Worm (Caenorhabditis elegans) whole organism, L2 larva: ENCODE measurements around the gene lgc-19.

Experiments
- C34F6.9 ChIP-seq: fragments of 150-350 bp; optimal IDR thresholded peaks from 2 replicates; lab custom pipeline; 2014; ENCODE audit warnings: missing biosample characterization, missing genetic modification characterization
- R02D3.7 ChIP-seq: fragments of 150-350 bp; optimal IDR thresholded peaks from 2 replicates; lab custom pipeline; 2014; ENCODE audit warnings: missing biosample characterization, missing genetic modification characterization
- Y55F3AM.14 ChIP-seq: fragments of 200-800 bp; sonication (Bioruptor generic); optimal IDR thresholded peaks from 2 replicates; lab custom pipeline; 2018; ENCODE audit warnings: mild to moderate bottlenecking, missing genetic modification characterization, missing compliant biosample characterization
- ZK546.5 ChIP-seq: sonication (generic microtip); optimal IDR thresholded peaks from 2 replicates; lab custom pipeline; 2017; ENCODE audit warnings: missing biosample characterization, missing genetic modification characterization
- alr-1 ChIP-seq: fragments of 150-350 bp; optimal IDR thresholded peaks from 2 replicates; lab custom pipeline; 2014; ENCODE audit warnings: missing biosample characterization, missing genetic modification characterization
- ama-1 ChIP-seq: fragments of 150-350 bp; optimal IDR thresholded peaks from 2 replicates; lab custom pipeline; 2018; ENCODE audit warnings: inconsistent platforms
- blmp-1 ChIP-seq: sonication (generic microtip); optimal IDR thresholded peaks from 2 replicates; lab custom pipeline; 2017; ENCODE audit warnings: missing genetic modification characterization, mild to moderate bottlenecking, missing compliant biosample characterization, antibody characterized with exemption, moderate library complexity; ENCODE audit not compliant: insufficient read depth
- ceh-16 ChIP-seq: fragments of 150-350 bp; optimal IDR thresholded peaks from 2 replicates; lab custom pipeline; 2014; ENCODE audit warnings: missing biosample characterization, missing genetic modification characterization
- ceh-82 ChIP-seq: fragments of 150-350 bp; optimal IDR thresholded peaks from 2 replicates; lab custom pipeline; 2014; ENCODE audit warnings: missing biosample characterization, missing genetic modification characterization
- crh-2 ChIP-seq: sonication (generic microtip); optimal IDR thresholded peaks from 2 replicates; lab custom pipeline; 2017; ENCODE audit warnings: missing biosample characterization, missing genetic modification characterization
- egl-27 ChIP-seq: sonication (generic microtip); optimal IDR thresholded peaks from 3 replicates; lab custom pipeline; 2017; ENCODE audit warnings: missing biosample characterization, missing genetic modification reagents, missing genetic modification characterization
- elt-1 ChIP-seq: fragments of 150-350 bp; optimal IDR thresholded peaks from 2 replicates; lab custom pipeline; 2014; ENCODE audit warnings: missing biosample characterization, missing genetic modification characterization
- elt-3 ChIP-seq: sonication (generic microtip); optimal IDR thresholded peaks from 2 replicates; lab custom pipeline; 2017; ENCODE audit warnings: missing biosample characterization, missing genetic modification characterization
- fos-1 ChIP-seq: fragments of 150-350 bp; optimal IDR thresholded peaks from 2 replicates; lab custom pipeline; 2014; ENCODE audit warnings: missing biosample characterization, missing genetic modification characterization
- gmeb-1 ChIP-seq: fragments of 150-350 bp; optimal IDR thresholded peaks from 2 replicates; lab custom pipeline; 2014; ENCODE audit warnings: missing biosample characterization, missing genetic modification characterization
- lin-11 ChIP-seq: fragments of 150-350 bp; sonication (generic microtip); optimal IDR thresholded peaks from 2 replicates; lab custom pipeline; 2014; ENCODE audit warnings: missing biosample characterization, missing genetic modification characterization, inconsistent platforms, mixed read lengths
- lin-13 ChIP-seq: fragments of 150-350 bp; optimal IDR thresholded peaks from 2 replicates; lab custom pipeline; 2014; ENCODE audit warnings: missing biosample characterization, missing genetic modification reagents, missing genetic modification characterization
- lin-39 ChIP-seq: fragments of 150-350 bp; optimal IDR thresholded peaks from 2 replicates; lab custom pipeline; 2014; ENCODE audit warnings: missing biosample characterization, missing genetic modification reagents, missing genetic modification characterization
- lsy-2 ChIP-seq, 2 experiments: fragments of 150-350 bp in 1 of 2; sonication (generic microtip) in 1 of 2; optimal IDR thresholded peaks; 2 replicates each; lab custom pipeline; 2014 to 2017; ENCODE audit warnings: missing biosample characterization in 2 of 2, missing genetic modification characterization in 2 of 2
- mab-5 ChIP-seq: fragments of 150-350 bp; optimal IDR thresholded peaks from 2 replicates; lab custom pipeline; 2014; ENCODE audit warnings: missing biosample characterization, missing genetic modification characterization
- mbf-1 ChIP-seq: sonication (generic microtip); optimal IDR thresholded peaks from 2 replicates; lab custom pipeline; 2017; ENCODE audit warnings: missing biosample characterization, missing genetic modification characterization
- nhr-10 ChIP-seq: sonication (generic microtip); optimal IDR thresholded peaks from 2 replicates; lab custom pipeline; 2017; ENCODE audit warnings: missing biosample characterization, missing genetic modification characterization
- nhr-12 ChIP-seq: fragments of 150-350 bp; optimal IDR thresholded peaks from 2 replicates; lab custom pipeline; 2014; ENCODE audit warnings: missing biosample characterization, missing genetic modification characterization
- nhr-21 ChIP-seq: fragments of 150-350 bp; optimal IDR thresholded peaks from 2 replicates; lab custom pipeline; 2014; ENCODE audit warnings: missing biosample characterization, missing genetic modification characterization
- nhr-23 ChIP-seq: fragments of 150-350 bp; optimal IDR thresholded peaks from 2 replicates; lab custom pipeline; 2014; ENCODE audit warnings: missing biosample characterization, missing genetic modification reagents, missing genetic modification characterization
- nhr-237 ChIP-seq: fragments of 150-350 bp; optimal IDR thresholded peaks from 2 replicates; lab custom pipeline; 2014; ENCODE audit warnings: missing biosample characterization, missing genetic modification characterization
- nhr-25 ChIP-seq: fragments of 150-350 bp; sonication (generic microtip); optimal IDR thresholded peaks from 3 replicates; lab custom pipeline; 2014; ENCODE audit warnings: missing biosample characterization, missing genetic modification characterization
- nhr-6 ChIP-seq: fragments of 150-350 bp; optimal IDR thresholded peaks from 2 replicates; lab custom pipeline; 2014; ENCODE audit warnings: missing biosample characterization, missing genetic modification characterization
- nhr-77 ChIP-seq: fragments of 150-350 bp; optimal IDR thresholded peaks from 2 replicates; lab custom pipeline; 2014; ENCODE audit warnings: missing biosample characterization, missing genetic modification characterization
- peb-1 ChIP-seq: fragments of 150-350 bp; optimal IDR thresholded peaks from 2 replicates; lab custom pipeline; 2014; ENCODE audit warnings: missing biosample characterization, missing genetic modification characterization
- sem-4 ChIP-seq: fragments of 150-350 bp; optimal IDR thresholded peaks from 2 replicates; lab custom pipeline; 2014; ENCODE audit warnings: missing biosample characterization, missing genetic modification reagents, missing genetic modification characterization
- skn-1 ChIP-seq: sonication (generic microtip); optimal IDR thresholded peaks from 2 replicates; lab custom pipeline; 2017; ENCODE audit warnings: missing biosample characterization, missing genetic modification characterization
- sma-3 ChIP-seq: sonication (generic microtip); optimal IDR thresholded peaks from 2 replicates; lab custom pipeline; 2016; ENCODE audit warnings: missing genetic modification reagents, missing genetic modification characterization, missing compliant biosample characterization
- sma-9 ChIP-seq, 2 experiments: fragments of 150-350 bp in 1 of 2; sonication (generic microtip) in 1 of 2; optimal IDR thresholded peaks; 2 replicates each; lab custom pipeline; 2014 to 2016; ENCODE audit warnings: missing genetic modification characterization in 2 of 2, mild to moderate bottlenecking in 1 of 2, missing biosample characterization in 1 of 2, missing compliant biosample characterization in 1 of 2, missing genetic modification reagents in 1 of 2, moderate library complexity in 1 of 2
- snpc-4 ChIP-seq: fragments of 150-350 bp; optimal IDR thresholded peaks from 2 replicates; lab custom pipeline; 2014; ENCODE audit warnings: missing biosample characterization, missing genetic modification characterization
- unc-39 ChIP-seq: fragments of 150-350 bp; optimal IDR thresholded peaks from 2 replicates; lab custom pipeline; 2014; ENCODE audit warnings: missing biosample characterization, missing genetic modification characterization
- unc-62 ChIP-seq: fragments of 150-350 bp; optimal IDR thresholded peaks from 2 replicates; lab custom pipeline; 2014; ENCODE audit warnings: missing biosample characterization, missing genetic modification reagents, missing genetic modification characterization
- zag-1 ChIP-seq: fragments of 150-350 bp; optimal IDR thresholded peaks from 2 replicates; lab custom pipeline; 2014; ENCODE audit warnings: missing biosample characterization, missing genetic modification characterization
- ztf-1 ChIP-seq: fragments of 200-800 bp; sonication (Bioruptor generic); conservative IDR thresholded peaks from 2 replicates; pipeline ENCODE4 v1.3.6; 2022; ENCODE audit warnings: missing genetic modification characterization, missing compliant biosample characterization
- ztf-11 ChIP-seq: sonication (generic microtip); optimal IDR thresholded peaks from 2 replicates; lab custom pipeline; 2017; ENCODE audit warnings: missing biosample characterization, missing genetic modification characterization
- ztf-4 ChIP-seq: fragments of 150-350 bp; optimal IDR thresholded peaks from 2 replicates; lab custom pipeline; 2014; ENCODE audit warnings: missing biosample characterization, missing genetic modification characterization

lgc-19 gene

ce11 chrIV:15930694-15931093 lies 31.8 kb downstream of the lgc-19 start:
- TF ChIP-seq C34F6.9 (no peak), nhr-25 (tag; lab: Kevin White, UChicago) (no peak), Y55F3AM.14 (GFP tag; lab: Kevin White, UChicago) (no peak), nhr-10 (no peak), elt-3 (tag; lab: Kevin White, UChicago) (no peak), egl-27 (tag; lab: Kevin White, UChicago) (no peak), blmp-1 (tag; lab: Kevin White, UChicago) (no peak), skn-1 (tag; lab: Kevin White, UChicago) (no peak), unc-62 (GFP tag; lab: Kevin White, UChicago) (no peak), mab-5 (tag; lab: Kevin White, UChicago) (no peak), ztf-11 (no peak), sma-3 (GFP tag; lab: Kevin White, UChicago) (no peak), sma-9 (GFP tag; optimal IDR thresholded peaks at IDR 0.05; lab: Kevin White, UChicago) (no peak), sma-9 (tag; optimal IDR thresholded peaks at IDR 0.05; lab: Kevin White, UChicago) (no peak), lin-11 (no peak), nhr-77 (no peak), lsy-2 (tag; optimal IDR thresholded peaks at IDR 0.05; lab: Kevin White, UChicago) (no peak), ztf-4 (tag; lab: Kevin White, UChicago) (no peak), R02D3.7 (no peak)

DNA sequence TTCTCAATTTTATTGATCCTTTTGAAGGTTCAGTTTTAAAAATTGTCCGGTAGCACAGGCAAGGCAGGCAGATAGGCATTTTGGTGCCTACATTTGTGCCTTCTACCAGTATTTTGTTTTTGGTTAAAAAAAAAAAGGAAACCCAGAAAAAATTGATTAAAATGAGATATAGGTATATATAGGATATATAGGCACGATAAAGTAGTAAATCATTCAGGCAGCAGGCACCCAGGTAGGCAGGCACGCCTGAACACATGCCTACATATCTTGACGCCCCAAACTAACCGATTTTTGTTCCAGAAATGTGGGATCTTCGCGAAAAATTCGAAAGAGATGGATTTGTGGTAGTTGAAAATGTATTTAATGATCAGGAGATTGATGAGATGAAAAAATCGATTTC lies 32.2 kb downstream of the lgc-19 start, which contains the start of gene Y105C5B.9:
Y105C5B.9 (plus strand) TSS at position 301 of the 400 bp plus-strand sequence.
- no peak for TF ChIP-seq nhr-21 (tag; lab: Kevin White, UChicago)
- no peak for TF ChIP-seq nhr-237 (tag; lab: Kevin White, UChicago)
- TF ChIP-seq blmp-1 (tag; lab: Kevin White, UChicago): no peak
- TF ChIP-seq, all 48 proteins: peak for 0

DNA sequence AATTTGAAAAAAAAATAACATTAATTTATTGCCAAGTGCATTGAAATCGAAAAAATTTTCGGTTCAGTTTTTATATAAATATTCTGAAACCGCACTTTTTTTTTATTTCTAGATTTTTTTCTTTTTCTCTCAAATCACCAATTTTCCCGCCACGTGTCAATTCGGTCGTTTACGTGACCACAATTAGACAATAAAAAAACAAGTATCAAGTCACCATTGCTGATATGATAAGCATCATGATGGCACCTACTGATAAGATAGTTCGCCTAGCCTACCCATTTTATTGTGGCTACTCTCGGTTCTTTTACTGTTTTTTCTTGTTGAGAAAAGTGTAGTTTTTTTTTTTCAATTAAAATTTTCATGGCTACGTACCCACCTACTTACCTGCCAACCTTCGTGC lies 32.7 kb downstream of the lgc-19 start:
- TF ChIP-seq nhr-6 (tag; lab: Kevin White, UChicago): no peak
- TF ChIP-seq unc-39 (tag; lab: Kevin White, UChicago): no peak
- no peak for TF ChIP-seq mbf-1 (tag; lab: Kevin White, UChicago)
- no peak for TF ChIP-seq sma-3 (GFP tag; lab: Kevin White, UChicago)
- TF ChIP-seq fos-1: peak; percentile 82
- TF ChIP-seq lin-13 (GFP tag; lab: Kevin White, UChicago): no peak
- no peak for TF ChIP-seq ztf-1 (GFP tag; lab: Robert Waterston, UW)
- no peak for TF ChIP-seq sma-9 (GFP tag; optimal IDR thresholded peaks at IDR 0.05; lab: Kevin White, UChicago)
- no peak for TF ChIP-seq sma-9 (tag; optimal IDR thresholded peaks at IDR 0.05; lab: Kevin White, UChicago)
- TF ChIP-seq lin-39 (tag; lab: Kevin White, UChicago): no peak
- no peak for TF ChIP-seq nhr-21 (tag; lab: Kevin White, UChicago)
- no peak for TF ChIP-seq alr-1 (tag; lab: Kevin White, UChicago)
- no peak for TF ChIP-seq peb-1 (tag; lab: Kevin White, UChicago)
- no peak for TF ChIP-seq ceh-16 (tag; lab: Kevin White, UChicago)
- peak; percentile 39 for TF ChIP-seq gmeb-1
- no peak for TF ChIP-seq ztf-4 (tag; lab: Kevin White, UChicago)
- TF ChIP-seq nhr-237 (tag; lab: Kevin White, UChicago): no peak
- TF ChIP-seq crh-2 (tag; lab: Kevin White, UChicago): peak; percentile 90
- no peak for TF ChIP-seq ceh-82 (tag; lab: Kevin White, UChicago)
- no peak for TF ChIP-seq nhr-23 (tag; lab: Kevin White, UChicago)
- no peak for TF ChIP-seq R02D3.7
- no peak for TF ChIP-seq sem-4 (tag; lab: Kevin White, UChicago)
- TF ChIP-seq elt-3 (tag; lab: Kevin White, UChicago): no peak
- TF ChIP-seq elt-1 (tag; lab: Kevin White, UChicago): no peak
- TF ChIP-seq nhr-25 (tag; lab: Kevin White, UChicago): no peak
- TF ChIP-seq blmp-1 (tag; lab: Kevin White, UChicago): no peak
- TF ChIP-seq ZK546.5 (tag; lab: Kevin White, UChicago): no peak
- no peak for TF ChIP-seq zag-1 (tag; lab: Kevin White, UChicago)
- no peak for TF ChIP-seq ama-1
- TF ChIP-seq ztf-11: no peak
- no peak for TF ChIP-seq snpc-4 (tag; lab: Kevin White, UChicago)
- TF ChIP-seq nhr-12 (tag; lab: Kevin White, UChicago): no peak
- no peak for TF ChIP-seq lsy-2 (tag; optimal IDR thresholded peaks at IDR 0.05; lab: Kevin White, UChicago)
- peak; percentile 27 for TF ChIP-seq skn-1 (tag; lab: Kevin White, UChicago)
